Fruit fly (Drosophila melanogaster): ENCODE measurements around the gene Srrm1.

Srrm1 gene

DNA sequence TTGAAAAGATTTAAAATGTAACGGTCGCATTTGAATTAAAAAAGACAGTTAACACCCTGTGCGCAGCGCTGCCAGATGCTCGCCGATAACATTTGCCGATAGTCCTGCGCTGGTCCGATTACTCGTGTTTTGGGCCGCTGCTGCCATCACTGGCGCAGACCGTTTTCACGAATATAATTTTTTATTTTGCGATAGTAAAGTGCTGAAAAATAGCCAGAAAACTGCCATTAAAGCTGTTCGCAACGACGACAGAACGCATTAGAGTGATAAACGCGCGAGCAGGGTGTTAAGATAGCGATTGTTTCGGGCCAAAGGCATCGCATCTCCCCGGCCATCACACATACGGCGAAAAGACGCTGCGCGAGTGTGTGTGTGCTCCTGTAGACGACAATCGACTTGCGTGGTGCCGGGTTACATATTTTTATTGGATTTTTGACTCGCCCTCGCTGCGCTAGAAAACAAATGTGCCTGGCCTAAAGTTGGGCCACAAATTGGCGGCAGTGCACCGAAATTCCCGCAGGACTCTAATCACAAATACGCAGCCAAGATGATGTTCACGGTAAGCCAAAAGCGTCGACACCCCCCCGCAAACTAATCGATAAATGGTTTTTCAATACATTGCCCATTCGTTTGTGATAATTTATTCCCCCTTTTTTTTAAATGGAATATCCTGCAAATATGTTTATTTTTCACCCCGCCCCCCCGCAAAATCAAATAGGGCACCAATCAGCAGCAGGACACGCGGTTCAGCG lies at the start of gene Srrm1 (continued):
- TF ChIP-seq p53 (GFP tag; optimal IDR thresholded peaks at IDR 0.05) (peak; percentile 47), CTCF (GFP tag; optimal IDR thresholded peaks at IDR 0.05) (peak; percentile 67), CG10274 (GFP tag; optimal IDR thresholded peaks at IDR 0.05) (no peak), CG14710 (tag; optimal IDR thresholded peaks at IDR 0.05) (peak; percentile 65), CG2129 (GFP tag; IDR thresholded peaks at IDR 0.05; ENCODE audit: partially characterized antibody) (peak; percentile 70), Scr (GFP tag; IDR thresholded peaks at IDR 0.05; ENCODE audit: partially characterized antibody) (peak; percentile 88), Tbp (GFP tag; optimal IDR thresholded peaks at IDR 0.05) (no peak), dmrt11E (tag; optimal IDR thresholded peaks at IDR 0.05) (no peak), ken (GFP tag; IDR thresholded peaks at IDR 0.05) (0 out of 3 replicates have a peak, but pooled peaks have one; percentile 28), otp (GFP tag; IDR thresholded peaks at IDR 0.05) (no peak), Ptx1 (GFP tag; IDR thresholded peaks at IDR 0.05) (no peak), ems (GFP tag; optimal IDR thresholded peaks at IDR 0.05) (peak; percentile 64), CG7357 (GFP tag; IDR thresholded peaks at IDR 0.05) (no peak), CG2116 (GFP tag; optimal IDR thresholded peaks at IDR 0.05) (peak; percentile 85), ato (GFP tag; IDR thresholded peaks at IDR 0.05; ENCODE audit: partially characterized antibody) (peak; percentile 82), Adf1 (GFP tag; IDR thresholded peaks at IDR 0.05) (peak; percentile 65), usp (GFP tag; optimal IDR thresholded peaks at IDR 0.05) (no peak), Atf6 (GFP tag; IDR thresholded peaks at IDR 0.05) (no peak), Sin3A (optimal IDR thresholded peaks at IDR 0.05) (peak; percentile 78), Sox102F (GFP tag; optimal IDR thresholded peaks at IDR 0.05) (no peak), CG12104 (GFP tag; optimal IDR thresholded peaks at IDR 0.05) (no peak), Kr (GFP tag; optimal IDR thresholded peaks at IDR 0.05) (no peak), MBD-R2 (GFP tag; IDR thresholded peaks at IDR 0.05) (peak; percentile 67), da (GFP tag; optimal IDR thresholded peaks at IDR 0.05) (no peak), NK7.1 (GFP tag; optimal IDR thresholded peaks at IDR 0.05) (no peak), vnd (GFP tag; IDR thresholded peaks at IDR 0.05; ENCODE audit: partially characterized antibody) (peak; percentile 88), Ets97D (GFP tag; optimal IDR thresholded peaks at IDR 0.05) (peak; percentile 75), Hr78 (GFP tag; optimal IDR thresholded peaks at IDR 0.05) (no peak), Atf-2 (GFP tag; optimal IDR thresholded peaks at IDR 0.05) (peak; percentile 17), Eip74EF (GFP tag; optimal IDR thresholded peaks at IDR 0.05) (no peak), D19A (tag; optimal IDR thresholded peaks at IDR 0.05) (no peak), Dll (GFP tag; IDR thresholded peaks at IDR 0.05; ENCODE audit: partially characterized antibody) (peak; percentile 90), CG7745 (tag; optimal IDR thresholded peaks at IDR 0.05) (no peak), lola (GFP tag; optimal IDR thresholded peaks at IDR 0.05) (peak in 1 of 3 experiments; percentile 6), CG10462 (GFP tag; optimal IDR thresholded peaks at IDR 0.05) (no peak), CG2875 (GFP tag; optimal IDR thresholded peaks at IDR 0.05) (no peak), CG30431 (GFP tag; optimal IDR thresholded peaks at IDR 0.05) (no peak), Lpt (GFP tag; optimal IDR thresholded peaks at IDR 0.05) (no peak), CG12155 (GFP tag; optimal IDR thresholded peaks at IDR 0.05) (peak; percentile 48), CG8924 (tag; optimal IDR thresholded peaks at IDR 0.05) (no peak), CG31441 (GFP tag; IDR thresholded peaks at IDR 0.05) (0 out of 2 replicates have a peak, but pooled peaks have one; percentile 21), shn (GFP tag; optimal IDR thresholded peaks at IDR 0.05) (peak; percentile 45), CG9215 (GFP tag; IDR thresholded peaks at IDR 0.05) (peak; percentile 29; the same call in 1 of the 2 replicates), klu (GFP tag; IDR thresholded peaks at IDR 0.05) (no peak), gem (tag; optimal IDR thresholded peaks at IDR 0.05) (peak; percentile 25), twi (tag; optimal IDR thresholded peaks at IDR 0.05) (peak; percentile 5), CG11085 (GFP tag; IDR thresholded peaks at IDR 0.05) (no peak), Chrac-16 (GFP tag; optimal IDR thresholded peaks at IDR 0.05) (peak; percentile 17), Fer2 (tag; optimal IDR thresholded peaks at IDR 0.05) (no peak), ewg (GFP tag; optimal IDR thresholded peaks at IDR 0.05) (peak; percentile 80)
